Worm (Caenorhabditis elegans) whole organism, L3 larva: ENCODE data around the gene attf-3.
"Not testable (repeated sequence)": the region's sequence is repeated elsewhere in the genome, so short reads cannot be mapped to it uniquely, and the experiment has no call there.

Source experiments
- daf-12 ChIP-seq: fragments of 150-350 bp; optimal IDR thresholded peaks from 2 replicates; lab custom pipeline; 2014; ENCODE audit warnings: missing biosample characterization, missing genetic modification reagents, missing genetic modification characterization
- fos-1 ChIP-seq: fragments of 150-350 bp; optimal IDR thresholded peaks from 2 replicates; lab custom pipeline; 2014; ENCODE audit warnings: missing biosample characterization, missing genetic modification characterization
- pqm-1 ChIP-seq: fragments of 150-350 bp; optimal IDR thresholded peaks from 2 replicates; lab custom pipeline; 2017; ENCODE audit warnings: missing biosample characterization, missing genetic modification characterization, inconsistent platforms

DNA sequence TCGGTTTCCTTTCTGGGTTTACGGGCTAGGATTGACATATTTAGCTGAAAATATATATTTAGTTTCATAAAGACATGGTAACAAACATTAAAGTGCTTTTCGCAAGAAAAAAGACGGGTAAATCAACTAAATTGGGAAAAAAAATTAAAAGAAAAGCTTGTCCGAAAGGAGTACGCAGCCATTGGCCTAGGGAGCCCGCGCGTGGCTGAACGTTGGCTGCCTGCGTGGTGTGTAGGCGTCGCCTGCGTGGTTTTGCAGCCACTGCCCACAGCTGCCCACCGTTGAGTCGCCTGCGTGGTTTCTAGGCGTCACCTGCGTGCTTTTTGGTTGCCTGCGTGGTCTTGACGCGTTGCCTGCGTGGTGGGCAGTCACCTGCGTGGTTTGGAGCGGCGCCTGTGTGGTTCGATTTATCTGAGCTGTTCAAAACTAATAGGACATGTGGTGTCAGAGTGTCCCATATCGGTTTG is 35.8 kb upstream of the attf-3 start, which contains the start of gene C29F9.12:
- not testable (repeated sequence) for TF ChIP-seq fos-1; daf-12 (tag; lab: Kevin White, UChicago); pqm-1 (tag; lab: Kevin White, UChicago)
